Worm (Caenorhabditis elegans): Measurements from ENCODE around the gene C24G6.8.

The C24G6.8 gene

ce11 chrV:5535774-5536173 lies at the start of gene C24G6.8:
Gene C24G6.8, minus strand, starts transcription at chrV:5535874.
- TF ChIP-seq nhr-11 (tag; optimal IDR thresholded peaks at IDR 0.05) (no peak), unc-3 (GFP tag; conservative IDR thresholded peaks at IDR 0.05) (no peak), unc-3 (tag; optimal IDR thresholded peaks at IDR 0.05) (no peak), pax-1 (tag; optimal IDR thresholded peaks at IDR 0.05) (no peak), sox-4 (tag; optimal IDR thresholded peaks at IDR 0.05) (no peak), gmeb-2 (tag; optimal IDR thresholded peaks at IDR 0.05) (no peak), ceh-14 (tag; optimal IDR thresholded peaks at IDR 0.05) (no peak), unc-42 (tag; optimal IDR thresholded peaks at IDR 0.05) (no peak), ceh-31 (tag; optimal IDR thresholded peaks at IDR 0.05) (no peak), C38D4.7 (GFP tag; optimal IDR thresholded peaks at IDR 0.05) (no peak)

DNA sequence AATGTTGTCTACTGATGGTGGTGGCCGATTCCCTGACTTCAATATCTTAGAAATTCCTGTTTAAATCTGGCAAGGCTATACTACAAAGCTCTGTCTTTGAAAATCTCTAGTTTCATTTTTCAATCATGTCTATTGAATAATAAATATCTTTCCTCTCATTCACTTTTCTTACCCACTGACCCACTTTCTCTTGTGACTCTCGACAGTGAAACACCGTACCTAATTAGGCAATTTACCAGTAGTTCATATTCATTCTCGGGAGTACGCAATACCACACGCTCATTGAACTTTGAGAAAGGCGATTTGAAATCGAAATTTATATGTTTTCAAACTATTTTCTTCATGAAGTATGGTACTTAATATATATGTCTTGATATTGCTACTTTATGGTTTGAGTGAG lies 49.2 kb upstream of the C24G6.8 start, which contains the start of gene CD4.11:
Gene CD4.11, plus strand, starts transcription at position 301 of the 400 bp plus-strand sequence.
- TF ChIP-seq madf-2 (tag; optimal IDR thresholded peaks at IDR 0.05) (no peak), npax-4 (tag; optimal IDR thresholded peaks at IDR 0.05) (no peak), pqm-1 (tag; optimal IDR thresholded peaks at IDR 0.05) (no peak), ceh-19 (GFP tag; optimal IDR thresholded peaks at IDR 0.05) (no peak), sdc-2 (tag; optimal IDR thresholded peaks at IDR 0.05) (no peak), dmd-4 (tag; optimal IDR thresholded peaks at IDR 0.05; ENCODE audit: borderline replicate concordance) (no peak)

- TF ChIP-seq nfya-1 (tag; optimal IDR thresholded peaks at IDR 0.05): peak; percentile 13
- TF ChIP-seq npax-4 (tag; optimal IDR thresholded peaks at IDR 0.05): no peak
These were observed 48.7 kb upstream of the C24G6.8 start, which contains the start of gene pas-6 for ce11 chrV:5584293-5584776. Gene pas-6, minus strand, starts transcription at chrV:5584343.

DNA sequence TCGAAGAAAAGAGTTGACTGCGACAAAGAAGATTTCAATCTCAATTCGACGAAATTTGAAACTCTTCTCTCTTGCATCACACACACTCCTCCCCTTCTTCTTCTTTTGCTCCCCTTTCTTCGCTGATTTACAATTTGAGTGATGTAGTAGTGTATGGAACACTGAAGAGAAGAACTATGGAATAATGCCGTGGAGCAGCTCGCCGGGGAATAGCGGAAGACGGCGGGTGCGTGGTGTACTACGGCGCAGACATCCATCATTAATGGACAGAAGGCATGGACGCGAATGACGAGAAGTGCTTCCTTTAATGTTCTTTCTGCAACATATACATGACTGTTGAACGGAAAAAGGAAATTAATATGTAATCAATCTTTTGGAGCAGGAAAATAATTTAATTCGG lies 47.2 kb upstream of the C24G6.8 start:
- TF ChIP-seq unc-42 (tag; optimal IDR thresholded peaks at IDR 0.05) (no peak), unc-55 (GFP tag; optimal IDR thresholded peaks at IDR 0.05) (peak; percentile 46)

DNA sequence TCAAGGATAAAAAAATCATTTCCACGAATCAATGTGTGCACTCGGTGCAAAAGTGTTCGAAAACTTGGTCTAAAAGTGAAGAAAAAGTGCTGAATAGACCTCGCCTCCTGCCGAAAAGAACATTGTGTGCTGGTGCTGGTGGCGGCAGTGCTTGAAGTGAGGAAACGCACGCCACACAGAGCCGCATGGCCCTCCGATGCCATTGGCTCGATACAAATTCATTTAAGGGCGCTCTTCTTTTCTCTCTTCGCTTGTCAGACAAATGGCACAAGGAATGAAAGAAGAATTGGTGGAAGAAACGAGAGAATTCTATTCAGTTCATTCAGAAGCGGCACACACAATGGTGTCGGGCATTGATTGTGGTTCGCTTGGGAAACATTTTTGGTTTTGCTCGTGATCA lies 46.6 kb upstream of the C24G6.8 start:
- TF ChIP-seq che-1 (tag; optimal IDR thresholded peaks at IDR 0.05) (no peak), ceh-6 (GFP tag; optimal IDR thresholded peaks at IDR 0.05) (no peak), elt-2 (tag; optimal IDR thresholded peaks at IDR 0.05) (no peak), ceh-48 (tag; optimal IDR thresholded peaks at IDR 0.05) (no peak), pha-4 (tag; optimal IDR thresholded peaks at IDR 0.05) (no peak), nfya-1 (tag; optimal IDR thresholded peaks at IDR 0.05) (peak; percentile 35), ceh-30 (tag; optimal IDR thresholded peaks at IDR 0.05) (no peak), eyg-1 (tag; optimal IDR thresholded peaks at IDR 0.05) (no peak), unc-42 (tag; optimal IDR thresholded peaks at IDR 0.05) (peak; percentile 82), ceh-14 (tag; optimal IDR thresholded peaks at IDR 0.05) (no peak)

DNA sequence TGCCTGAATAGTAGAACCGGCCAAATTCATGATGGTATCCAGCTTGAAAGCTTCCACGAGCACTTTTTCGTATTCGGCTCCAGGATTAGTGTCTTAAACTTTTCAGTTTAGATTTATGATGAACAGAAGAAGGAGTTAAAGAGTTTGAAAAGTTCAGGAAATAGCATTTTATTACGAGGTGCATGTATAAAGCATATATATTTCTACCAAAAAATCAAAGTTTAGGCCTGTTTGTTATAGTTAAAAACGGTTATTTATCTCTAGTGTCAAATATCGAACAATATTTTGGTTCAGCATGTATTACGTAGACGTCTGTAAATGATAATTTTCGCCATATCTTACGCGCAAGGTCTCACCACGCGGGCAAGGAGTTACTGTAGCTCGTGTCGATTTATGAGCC lies 45.6 kb upstream of the C24G6.8 start, which contains the start of gene klc-2:
Gene klc-2, minus strand, starts transcription at position 101 of the 400 bp plus-strand sequence.
- TF ChIP-seq ttx-3 (tag; optimal IDR thresholded peaks at IDR 0.05): no peak
- no peak for TF ChIP-seq ceh-48 (tag; optimal IDR thresholded peaks at IDR 0.05)
- TF ChIP-seq unc-42 (tag; optimal IDR thresholded peaks at IDR 0.05): no peak
- no peak for TF ChIP-seq nfya-1 (tag; optimal IDR thresholded peaks at IDR 0.05)
- TF ChIP-seq ceh-14 (tag; optimal IDR thresholded peaks at IDR 0.05): no peak
- no peak for TF ChIP-seq ceh-6 (GFP tag; optimal IDR thresholded peaks at IDR 0.05)
- no peak for TF ChIP-seq ceh-31 (tag; optimal IDR thresholded peaks at IDR 0.05)
- TF ChIP-seq ref-2 (tag; optimal IDR thresholded peaks at IDR 0.05): no peak
- TF ChIP-seq unc-86 (tag; optimal IDR thresholded peaks at IDR 0.05): no peak
- no peak for TF ChIP-seq pqm-1 (tag; optimal IDR thresholded peaks at IDR 0.05)
- no peak for TF ChIP-seq sox-2 (GFP tag; IDR thresholded peaks at IDR 0.05)
- TF ChIP-seq mec-3 (tag; optimal IDR thresholded peaks at IDR 0.05; ENCODE audit: borderline replicate concordance): no peak
- TF ChIP-seq syd-9 (tag; optimal IDR thresholded peaks at IDR 0.05): no peak

Measured in whole organism, late embryonic.